Fruit fly (Drosophila melanogaster) whole organism, embryonic: ENCODE measurements around the gene Spt3.

ENCODE experiments used
- Awh ChIP-seq: fragments of 200-800 bp; sonication (Bioruptor generic); IDR thresholded peaks from 2 replicates; pipeline ENCODE4, ENCODE4 v1.3.6; 2022; ENCODE audit warnings: missing biosample characterization, missing genetic modification characterization
- CG10267 ChIP-seq: fragments of 200-800 bp; sonication (Bioruptor generic); optimal IDR thresholded peaks from 2 replicates; lab custom pipeline; 2018; ENCODE audit warnings: missing biosample characterization, mild to moderate bottlenecking, missing genetic modification characterization, moderate library complexity
- CG11247 ChIP-seq: fragments of 200-800 bp; sonication (Bioruptor generic); IDR thresholded peaks from 2 replicates; pipeline ENCODE4 v1.3.6; 2022; ENCODE audit warnings: missing biosample characterization, missing genetic modification characterization
- CG11560 ChIP-seq: fragments of 200-800 bp; sonication (Bioruptor generic); IDR thresholded peaks from 3 replicates; pipeline ENCODE4 v1.3.6; 2022; ENCODE audit warnings: missing biosample characterization, missing genetic modification characterization
- CG12744 ChIP-seq: fragments of 200-800 bp; sonication (Bioruptor generic); optimal IDR thresholded peaks from 2 replicates; lab custom pipeline; 2016; ENCODE audit warnings: missing biosample characterization, missing genetic modification characterization
- CG14710 ChIP-seq: fragments of 200-800 bp; sonication (Bioruptor generic); optimal IDR thresholded peaks from 3 replicates; lab custom pipeline; 2019; ENCODE audit warnings: missing biosample characterization, mild to moderate bottlenecking, missing genetic modification characterization, moderate library complexity
- CG15696 ChIP-seq: fragments of 200-800 bp; sonication (Bioruptor generic); optimal IDR thresholded peaks from 2 replicates; lab custom pipeline; 2019; ENCODE audit warnings: missing biosample characterization, mild to moderate bottlenecking, missing genetic modification characterization, moderate library complexity
- CG1602 ChIP-seq: fragments of 200-800 bp; sonication (Bioruptor generic); optimal IDR thresholded peaks from 3 replicates; lab custom pipeline; 2016; ENCODE audit warnings: missing biosample characterization, missing genetic modification characterization
- CG16779 ChIP-seq: fragments of 200-800 bp; sonication (Bioruptor generic); IDR thresholded peaks from 2 replicates; pipeline ENCODE4 v1.3.6; 2022; ENCODE audit warnings: missing biosample characterization, missing genetic modification characterization
- CG1792 ChIP-seq: fragments of 200-800 bp; sonication (Bioruptor generic); optimal IDR thresholded peaks from 2 replicates; lab custom pipeline; 2016; ENCODE audit warnings: missing biosample characterization, missing genetic modification characterization
- CG2116 ChIP-seq: fragments of 200-800 bp; sonication (Bioruptor generic); optimal IDR thresholded peaks from 3 replicates; lab custom pipeline; 2018; ENCODE audit warnings: missing biosample characterization, mild to moderate bottlenecking, missing genetic modification characterization
- CG2889 ChIP-seq: fragments of 200-800 bp; sonication (Bioruptor generic); IDR thresholded peaks from 3 replicates; pipeline ENCODE4 v1.3.6; 2022; ENCODE audit warnings: missing biosample characterization, missing genetic modification characterization
- CG4707 ChIP-seq: fragments of 200-800 bp; sonication (Bioruptor generic); optimal IDR thresholded peaks from 2 replicates; lab custom pipeline; 2018; ENCODE audit warnings: missing biosample characterization, mild to moderate bottlenecking, missing genetic modification characterization, moderate library complexity
- CG5953 ChIP-seq: fragments of 200-800 bp; sonication (Bioruptor generic); IDR thresholded peaks from 2 replicates; pipeline ENCODE4 v1.3.6; 2022; ENCODE audit warnings: missing biosample characterization, missing genetic modification characterization
- CG7357 ChIP-seq: fragments of 200-800 bp; sonication (Bioruptor generic); IDR thresholded peaks from 3 replicates; pipeline ENCODE4 v1.3.6; 2022; ENCODE audit warnings: missing biosample characterization, missing genetic modification characterization
- CG9609 ChIP-seq: fragments of 200-800 bp; sonication (Bioruptor generic); optimal IDR thresholded peaks from 3 replicates; lab custom pipeline; 2016; ENCODE audit warnings: missing biosample characterization, missing genetic modification characterization
- D ChIP-seq, 2 experiments: fragments of 200-800 bp in 1 of 2; fragments of >200 bp in 1 of 2; sonication (Bioruptor generic) in 1 of 2; optimal IDR thresholded peaks; 2 replicates in 1 of 2; 3 replicates in 1 of 2; lab custom pipeline; 2017; ENCODE audit warnings: mild to moderate bottlenecking in 1 of 2, missing biosample characterization in 1 of 2, missing genetic modification characterization in 1 of 2, missing genetic modification reagents in 1 of 2
- Dad ChIP-seq: fragments of 200-800 bp; sonication (Bioruptor generic); optimal IDR thresholded peaks from 3 replicates; lab custom pipeline; 2016; ENCODE audit warnings: missing biosample characterization, missing genetic modification characterization
- Doc3 ChIP-seq: fragments of 200-800 bp; sonication (Bioruptor generic); IDR thresholded peaks from 3 replicates; pipeline ENCODE4 v1.3.6; 2022; ENCODE audit warnings: missing biosample characterization, missing genetic modification characterization; ENCODE audit not compliant: partially characterized antibody
- E2f1 ChIP-seq: fragments of 200-800 bp; sonication (Bioruptor generic); IDR thresholded peaks from 2 replicates; pipeline ENCODE4 v1.3.6; 2022; ENCODE audit warnings: missing biosample characterization, missing genetic modification characterization
- Gug ChIP-seq: fragments of 200-800 bp; sonication (Bioruptor generic); IDR thresholded peaks from 4 replicates; pipeline ENCODE4 v1.3.6; 2022; ENCODE audit warnings: missing biosample characterization, missing genetic modification characterization
- Ptx1 ChIP-seq: fragments of 200-800 bp; sonication (Bioruptor generic); IDR thresholded peaks from 2 replicates; pipeline ENCODE4 v1.3.6; 2022; ENCODE audit warnings: missing biosample characterization, missing genetic modification characterization
- Rx ChIP-seq: fragments of 200-800 bp; sonication (Bioruptor generic); IDR thresholded peaks from 2 replicates; pipeline ENCODE4 v1.3.6; 2022; ENCODE audit warnings: missing biosample characterization, missing genetic modification characterization
- Six4 ChIP-seq: fragments of 200-800 bp; sonication (Bioruptor generic); optimal IDR thresholded peaks from 2 replicates; lab custom pipeline; 2016; ENCODE audit warnings: missing biosample characterization, missing genetic modification characterization
- Spps ChIP-seq: fragments of 200-800 bp; sonication (Bioruptor generic); optimal IDR thresholded peaks from 2 replicates; lab custom pipeline; 2018; ENCODE audit warnings: missing biosample characterization, mild to moderate bottlenecking, missing genetic modification characterization
- Taf1 ChIP-seq: fragments of 200-800 bp; sonication (Bioruptor generic); IDR thresholded peaks from 2 replicates; pipeline ENCODE4 v1.3.6; 2022; ENCODE audit warnings: missing biosample characterization, missing genetic modification characterization
- ac ChIP-seq: fragments of 200-800 bp; sonication (Bioruptor generic); optimal IDR thresholded peaks from 3 replicates; lab custom pipeline; 2017; ENCODE audit warnings: missing biosample characterization, mild to moderate bottlenecking, missing genetic modification characterization
- amos ChIP-seq: fragments of 200-800 bp; sonication (Bioruptor generic); IDR thresholded peaks from 2 replicates; pipeline ENCODE4 v1.3.6; 2022; ENCODE audit warnings: missing biosample characterization, missing genetic modification characterization; ENCODE audit not compliant: partially characterized antibody
- dan ChIP-seq: fragments of 200-800 bp; sonication (Bioruptor generic); IDR thresholded peaks from 2 replicates; pipeline ENCODE4 v1.3.6; 2022; ENCODE audit warnings: missing biosample characterization, missing genetic modification characterization
- ems ChIP-seq: fragments of 200-800 bp; sonication (Bioruptor generic); optimal IDR thresholded peaks from 3 replicates; lab custom pipeline; 2016; ENCODE audit warnings: missing biosample characterization, missing genetic modification characterization
- ewg ChIP-seq: fragments of 200-800 bp; sonication (Bioruptor generic); optimal IDR thresholded peaks from 3 replicates; lab custom pipeline; 2017; ENCODE audit warnings: mild to moderate bottlenecking, missing biosample characterization, missing genetic modification reagents, missing genetic modification characterization
- gem ChIP-seq: fragments of 200-800 bp; sonication (Bioruptor generic); optimal IDR thresholded peaks from 2 replicates; lab custom pipeline; 2019; ENCODE audit warnings: missing biosample characterization, mild to moderate bottlenecking, missing genetic modification characterization, moderate library complexity
- hbn ChIP-seq: fragments of 200-800 bp; sonication (Bioruptor generic); IDR thresholded peaks from 2 replicates; pipeline ENCODE4 v1.3.6; 2022; ENCODE audit warnings: missing biosample characterization, missing genetic modification characterization; ENCODE audit not compliant: partially characterized antibody
- ind ChIP-seq: fragments of 200-800 bp; sonication (Bioruptor generic); optimal IDR thresholded peaks from 3 replicates; lab custom pipeline; 2016; ENCODE audit warnings: missing biosample characterization, missing genetic modification characterization
- kah ChIP-seq: fragments of 200-800 bp; sonication (Bioruptor generic); optimal IDR thresholded peaks from 2 replicates; lab custom pipeline; 2018; ENCODE audit warnings: missing biosample characterization, mild to moderate bottlenecking, missing genetic modification characterization
- nerfin-1 ChIP-seq: fragments of 200-800 bp; sonication (Bioruptor generic); optimal IDR thresholded peaks from 3 replicates; lab custom pipeline; 2019; ENCODE audit warnings: missing biosample characterization, mild to moderate bottlenecking, missing genetic modification characterization, moderate library complexity
- peb ChIP-seq: fragments of 200-800 bp; sonication (Bioruptor generic); IDR thresholded peaks from 2 replicates; pipeline ENCODE4 v1.3.6; 2022; ENCODE audit warnings: missing biosample characterization, missing genetic modification characterization
- ranshi ChIP-seq: fragments of 200-800 bp; sonication (Bioruptor generic); IDR thresholded peaks from 2 replicates; pipeline ENCODE4 v1.3.6; 2022; ENCODE audit warnings: missing biosample characterization, missing genetic modification characterization
- row ChIP-seq: fragments of 200-800 bp; sonication (Bioruptor generic); IDR thresholded peaks from 3 replicates; pipeline ENCODE4 v1.3.6; 2022; ENCODE audit warnings: missing biosample characterization, missing genetic modification characterization
- run ChIP-seq: fragments of 200-800 bp; sonication (Bioruptor generic); optimal IDR thresholded peaks from 3 replicates; lab custom pipeline; 2018; ENCODE audit warnings: missing biosample characterization, mild to moderate bottlenecking, missing genetic modification characterization
- sisA ChIP-seq: fragments of 200-800 bp; sonication (Bioruptor generic); IDR thresholded peaks from 2 replicates; pipeline ENCODE4 v1.3.6; 2022; ENCODE audit warnings: missing biosample characterization, missing genetic modification characterization
- sna ChIP-seq: fragments of 200-800 bp; sonication (Bioruptor generic); IDR thresholded peaks from 2 replicates; pipeline ENCODE4 v1.3.6; 2022; ENCODE audit warnings: missing biosample characterization, missing genetic modification characterization; ENCODE audit not compliant: partially characterized antibody
- stc ChIP-seq: fragments of 200-800 bp; sonication (Bioruptor generic); IDR thresholded peaks from 2 replicates; pipeline ENCODE4 v1.3.6; 2022; ENCODE audit warnings: missing biosample characterization, missing genetic modification characterization
- tin ChIP-seq: fragments of 200-800 bp; sonication (Bioruptor generic); optimal IDR thresholded peaks from 3 replicates; lab custom pipeline; 2016; ENCODE audit warnings: missing biosample characterization, missing genetic modification characterization
- toy ChIP-seq: fragments of 200-800 bp; sonication (Bioruptor generic); IDR thresholded peaks from 2 replicates; pipeline ENCODE4 v1.3.6; 2022; ENCODE audit warnings: missing biosample characterization, missing genetic modification characterization
- usp ChIP-seq: fragments of >200 bp; optimal IDR thresholded peaks from 2 replicates; lab custom pipeline; 2017; ENCODE audit warnings: missing biosample characterization, missing genetic modification characterization
- wdn ChIP-seq: fragments of 200-800 bp; sonication (Bioruptor generic); IDR thresholded peaks from 2 replicates; pipeline ENCODE4 v1.3.6; 2022; ENCODE audit warnings: missing biosample characterization, missing genetic modification characterization
- zen ChIP-seq: fragments of 200-800 bp; sonication (Bioruptor generic); optimal IDR thresholded peaks from 3 replicates; lab custom pipeline; 2018; ENCODE audit warnings: missing biosample characterization, mild to moderate bottlenecking, missing genetic modification characterization, moderate library complexity
- zfh1 ChIP-seq: fragments of 200-800 bp; sonication (Bioruptor generic); IDR thresholded peaks from 3 replicates; pipeline ENCODE4 v1.3.6; 2022; ENCODE audit warnings: missing biosample characterization, missing genetic modification characterization

Gene Spt3

DNA sequence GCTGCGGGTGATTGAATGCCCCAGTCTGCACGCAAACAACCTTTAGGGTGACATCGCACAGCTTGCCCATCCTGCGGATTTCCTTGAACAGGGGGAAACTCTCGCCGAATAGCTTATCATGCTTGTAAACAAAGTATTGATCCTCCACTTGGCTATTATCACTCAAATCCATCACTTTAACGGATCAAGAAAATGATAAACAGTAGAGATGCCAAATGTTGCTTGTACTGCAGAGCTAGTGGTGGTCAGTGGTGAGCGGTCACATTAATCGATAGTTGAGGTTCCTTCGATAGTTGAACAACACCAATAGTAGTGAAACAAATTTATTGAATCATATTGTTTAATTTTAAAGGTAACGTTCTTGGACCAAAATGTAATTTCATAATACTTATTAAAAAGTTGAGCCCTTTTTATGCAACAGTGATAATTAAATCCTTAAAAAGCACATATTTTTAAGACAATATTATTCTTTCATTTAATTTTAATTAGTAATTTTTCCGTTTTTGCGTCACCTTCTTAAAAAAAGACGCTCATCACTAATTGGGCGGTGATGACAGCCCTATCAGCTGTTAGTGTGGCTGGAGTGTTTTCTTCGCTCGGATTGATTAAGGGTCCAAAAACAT is 6.6 kb upstream of the Spt3 start, which contains the start of the genes KLHL18 and GCC185 (continued):
- TF ChIP-seq ac (GFP tag; lab: Kevin White, UChicago) (no peak), row (GFP tag; lab: Robert Waterston, UW) (peak; percentile 98), CG14710 (tag; lab: Kevin White, UChicago) (peak; percentile 92), ranshi (GFP tag; lab: Robert Waterston, UW) (peak; percentile 76; the same call in 1 of the 2 replicates), kah (GFP tag; lab: Kevin White, UChicago) (no peak), CG5953 (GFP tag; lab: Robert Waterston, UW) (no peak), nerfin-1 (peak; percentile 63), zfh1 (peak; percentile 56; the same call in 1 of the 3 replicates), Dad (GFP tag; lab: Kevin White, UChicago) (no peak), ewg (GFP tag; lab: Kevin White, UChicago) (peak; percentile 45), CG15696 (tag; lab: Kevin White, UChicago) (peak; percentile 84), CG16779 (GFP tag; lab: Robert Waterston, UW) (no peak), Six4 (peak; percentile 64), peb (peak; percentile 42; the same call in 1 of the 2 replicates), zen (peak; percentile 78), run (tag; lab: Kevin White, UChicago) (peak; percentile 18), sna (GFP tag; lab: Robert Waterston, UW) (peak; percentile 69; the same call in 1 of the 2 replicates), D (optimal IDR thresholded peaks at IDR 0.05; lab: Kevin White, UChicago) (no peak), D (GFP tag; optimal IDR thresholded peaks at IDR 0.05; lab: Kevin White, UChicago) (peak; percentile 33), CG10267 (tag; lab: Kevin White, UChicago) (peak; percentile 80), CG1792 (GFP tag; lab: Kevin White, UChicago) (peak; percentile 54), Ptx1 (peak; percentile 80), stc (GFP tag; lab: Robert Waterston, UW) (no peak), Gug (GFP tag; lab: Robert Waterston, UW) (peak; percentile 58; the same call in 3 of the 4 replicates), CG11560 (peak; percentile 49; the same call in 1 of the 3 replicates), CG2889 (GFP tag; lab: Robert Waterston, UW) (peak; percentile 59; the same call in 1 of the 3 replicates), hbn (peak; percentile 49; the same call in 1 of the 2 replicates), toy (peak; percentile 9; the same call in 1 of the 2 replicates), usp (no peak), amos (GFP tag; lab: Robert Waterston, UW) (peak; percentile 78), CG9609 (GFP tag; lab: Kevin White, UChicago) (peak; percentile 24), CG11247 (peak; percentile 53; the same call in 1 of the 2 replicates), wdn (GFP tag; lab: Robert Waterston, UW) (peak; percentile 48; the same call in 1 of the 2 replicates), ind (GFP tag; lab: Kevin White, UChicago) (peak; percentile 91), tin (GFP tag; lab: Kevin White, UChicago) (peak; percentile 83), E2f1 (peak; percentile 43; the same call in 1 of the 2 replicates), sisA (GFP tag; lab: Robert Waterston, UW) (peak; percentile 78), CG12744 (peak; percentile 52), Awh (GFP tag; lab: Robert Waterston, UW) (peak; percentile 29; the same call in 1 of the 2 replicates), Rx (GFP tag; lab: Robert Waterston, UW) (peak; percentile 35; the same call in 1 of the 2 replicates), Doc3 (GFP tag; lab: Robert Waterston, UW) (peak; percentile 68; the same call in 2 of the 3 replicates), CG7357 (GFP tag; lab: Robert Waterston, UW) (0 out of 3 replicates have a peak, but pooled peaks have one; percentile 17), gem (peak; percentile 86), CG1602 (GFP tag; lab: Kevin White, UChicago) (peak; percentile 80), Spps (tag; lab: Kevin White, UChicago) (peak; percentile 45), ems (GFP tag; lab: Kevin White, UChicago) (peak; percentile 52), dan (GFP tag; lab: Robert Waterston, UW) (peak; percentile 41; the same call in 1 of the 2 replicates), CG2116 (GFP tag; lab: Kevin White, UChicago) (peak; percentile 69), CG4707 (GFP tag; lab: Kevin White, UChicago) (no peak), Taf1 (peak; percentile 45; the same call in 1 of the 2 replicates)
